Worm (Caenorhabditis elegans) whole organism, midembryonic: ENCODE data around the gene zmp-1.
A peak's percentile ranks its signal among the peaks of the same experiment; 100 is the strongest.

Source experiments
- T22C8.4 ChIP-seq: fragments of 200-800 bp; sonication (Bioruptor generic); IDR thresholded peaks from 2 replicates; pipeline ENCODE4 v1.3.6; 2022; ENCODE audit warnings: missing genetic modification characterization, missing compliant biosample characterization
- cog-1 ChIP-seq: sonication (generic microtip); optimal IDR thresholded peaks from 2 replicates; lab custom pipeline; 2016; ENCODE audit warnings: missing genetic modification characterization, missing compliant biosample characterization
- flt-1 ChIP-seq: fragments of 200-800 bp; sonication (Bioruptor generic); IDR thresholded peaks from 2 replicates; pipeline ENCODE4 v1.3.6; 2022; ENCODE audit warnings: missing genetic modification characterization, missing compliant biosample characterization
- klf-2 ChIP-seq: fragments of 200-800 bp; sonication (Bioruptor generic); conservative IDR thresholded peaks from 2 replicates; pipeline ENCODE4 v1.3.6; 2022; ENCODE audit warnings: missing genetic modification reagents, missing genetic modification characterization, missing compliant biosample characterization
- med-1 ChIP-seq: sonication (generic microtip); optimal IDR thresholded peaks from 2 replicates; lab custom pipeline; 2017; ENCODE audit warnings: missing genetic modification characterization, mild to moderate bottlenecking, missing compliant biosample characterization, antibody characterized with exemption, missing genetic modification reagents; ENCODE audit not compliant: insufficient read depth
- ref-1 ChIP-seq: fragments of 200-800 bp; sonication (Bioruptor generic); conservative IDR thresholded peaks from 2 replicates; pipeline ENCODE4 v1.3.6; 2022; ENCODE audit warnings: missing genetic modification reagents, missing genetic modification characterization, missing compliant biosample characterization
- tab-1 ChIP-seq: fragments of 200-800 bp; sonication (Bioruptor generic); IDR thresholded peaks from 2 replicates; pipeline ENCODE4 v1.3.6; 2022; ENCODE audit warnings: missing genetic modification characterization, missing compliant biosample characterization
- ztf-23 ChIP-seq: fragments of 200-800 bp; sonication (Bioruptor generic); IDR thresholded peaks from 2 replicates; pipeline ENCODE4 v1.3.6; 2022; ENCODE audit warnings: missing genetic modification reagents, missing genetic modification characterization, missing compliant biosample characterization
- ztf-29 ChIP-seq: fragments of 200-800 bp; sonication (Bioruptor generic); IDR thresholded peaks from 2 replicates; pipeline ENCODE4 v1.3.6; 2022; ENCODE audit warnings: missing genetic modification reagents, missing genetic modification characterization, missing compliant biosample characterization

Gene zmp-1

ce11 chrIII:5915926-5916325, 16.8 kb downstream of the zmp-1 start:
- TF ChIP-seq med-1 (GFP tag; lab: Kevin White, UChicago), result no peak
- no peak for TF ChIP-seq T22C8.4
- no peak for TF ChIP-seq ztf-23 (GFP tag; lab: Robert Waterston, UW)
- no peak for TF ChIP-seq klf-2 (GFP tag; lab: Robert Waterston, UW)
- TF ChIP-seq cog-1 (tag; lab: Kevin White, UChicago), result no peak
- no peak for TF ChIP-seq flt-1 (GFP tag; lab: Robert Waterston, UW)

ce11 chrIII:5914717-5915116, 18.0 kb downstream of the zmp-1 start:
- TF ChIP-seq tab-1 (GFP tag; lab: Robert Waterston, UW) (no peak), cog-1 (tag; lab: Kevin White, UChicago) (no peak)

ce11 chrIII:5908408-5908807, 24.3 kb downstream of the zmp-1 start, which contains the start of gene C28H8.3:
C28H8.3 (plus strand) TSS chrIII:5908700.
- TF ChIP-seq cog-1 (tag; lab: Kevin White, UChicago) (no peak), T22C8.4 (no peak), flt-1 (GFP tag; lab: Robert Waterston, UW) (no peak), ztf-23 (GFP tag; lab: Robert Waterston, UW) (no peak), ztf-29 (no peak), med-1 (GFP tag; lab: Kevin White, UChicago) (no peak), ref-1 (GFP tag; lab: Robert Waterston, UW) (no peak), tab-1 (GFP tag; lab: Robert Waterston, UW) (no peak), klf-2 (GFP tag; lab: Robert Waterston, UW) (no peak)

ce11 chrIII:5906749-5907148, 26.0 kb downstream of the zmp-1 start, which contains the start of gene erd-2.2:
erd-2.2 (plus strand) TSS chrIII:5907049.
- no peak for TF ChIP-seq ztf-23 (GFP tag; lab: Robert Waterston, UW)
- no peak for TF ChIP-seq T22C8.4
- TF ChIP-seq cog-1 (tag; lab: Kevin White, UChicago), result no peak
- no peak for TF ChIP-seq ref-1 (GFP tag; lab: Robert Waterston, UW)

- no peak for TF ChIP-seq flt-1 (GFP tag; lab: Robert Waterston, UW)
- TF ChIP-seq T22C8.4, result peak; percentile 80
- TF ChIP-seq ztf-23 (GFP tag; lab: Robert Waterston, UW), result no peak
- no peak for TF ChIP-seq tab-1 (GFP tag; lab: Robert Waterston, UW)
- TF ChIP-seq ztf-29, result no peak
- no peak for TF ChIP-seq cog-1 (tag; lab: Kevin White, UChicago)
These were observed 26.7 kb downstream of the zmp-1 start, which contains the start of gene dpff-1 for ce11 chrIII:5906059-5906458. dpff-1 (minus strand) TSS chrIII:5906346.

- TF ChIP-seq ztf-23 (GFP tag; lab: Robert Waterston, UW) (no peak), tab-1 (GFP tag; lab: Robert Waterston, UW) (no peak), med-1 (GFP tag; lab: Kevin White, UChicago) (no peak), T22C8.4 (no peak), ref-1 (GFP tag; lab: Robert Waterston, UW) (no peak), flt-1 (GFP tag; lab: Robert Waterston, UW) (no peak), klf-2 (GFP tag; lab: Robert Waterston, UW) (no peak), cog-1 (tag; lab: Kevin White, UChicago) (no peak), ztf-29 (no peak)
These were observed 30.2 kb downstream of the zmp-1 start for ce11 chrIII:5902558-5902957.

ce11 chrIII:5900709-5901108, 32.0 kb downstream of the zmp-1 start:
- TF ChIP-seq ztf-23 (GFP tag; lab: Robert Waterston, UW) (no peak), T22C8.4 (no peak), flt-1 (GFP tag; lab: Robert Waterston, UW) (no peak), ztf-29 (no peak), ref-1 (GFP tag; lab: Robert Waterston, UW) (no peak), cog-1 (tag; lab: Kevin White, UChicago) (no peak), med-1 (GFP tag; lab: Kevin White, UChicago) (no peak), klf-2 (GFP tag; lab: Robert Waterston, UW) (no peak), tab-1 (GFP tag; lab: Robert Waterston, UW) (no peak)

ce11 chrIII:5898631-5899030, 34.1 kb downstream of the zmp-1 start:
- no peak for TF ChIP-seq klf-2 (GFP tag; lab: Robert Waterston, UW)
- no peak for TF ChIP-seq flt-1 (GFP tag; lab: Robert Waterston, UW)
- no peak for TF ChIP-seq T22C8.4
- TF ChIP-seq ref-1 (GFP tag; lab: Robert Waterston, UW), result no peak
- TF ChIP-seq ztf-29, result no peak
- no peak for TF ChIP-seq ztf-23 (GFP tag; lab: Robert Waterston, UW)
- no peak for TF ChIP-seq med-1 (GFP tag; lab: Kevin White, UChicago)
- TF ChIP-seq tab-1 (GFP tag; lab: Robert Waterston, UW), result no peak
- TF ChIP-seq cog-1 (tag; lab: Kevin White, UChicago), result no peak

ce11 chrIII:5897468-5897867, 35.3 kb downstream of the zmp-1 start:
- TF ChIP-seq cog-1 (tag; lab: Kevin White, UChicago) (no peak), ztf-23 (GFP tag; lab: Robert Waterston, UW) (no peak), klf-2 (GFP tag; lab: Robert Waterston, UW) (no peak), ref-1 (GFP tag; lab: Robert Waterston, UW) (no peak), ztf-29 (no peak), T22C8.4 (no peak), flt-1 (GFP tag; lab: Robert Waterston, UW) (no peak), tab-1 (GFP tag; lab: Robert Waterston, UW) (no peak), med-1 (GFP tag; lab: Kevin White, UChicago) (no peak)

ce11 chrIII:5895913-5896312, 36.8 kb downstream of the zmp-1 start, which contains the start of gene pxl-1:
pxl-1 (minus strand) TSS chrIII:5896013.
- TF ChIP-seq T22C8.4 (no peak), ref-1 (GFP tag; lab: Robert Waterston, UW) (no peak), cog-1 (tag; lab: Kevin White, UChicago) (no peak), ztf-29 (no peak), med-1 (GFP tag; lab: Kevin White, UChicago) (no peak), klf-2 (GFP tag; lab: Robert Waterston, UW) (no peak), ztf-23 (GFP tag; lab: Robert Waterston, UW) (no peak), tab-1 (GFP tag; lab: Robert Waterston, UW) (no peak), flt-1 (GFP tag; lab: Robert Waterston, UW) (no peak)
